Fruit fly (Drosophila melanogaster) whole organism, embryonic: Measurements from ENCODE around the gene Ing3.

Experiments used
- ATbp ChIP-seq: fragments of 200-800 bp; sonication (Bioruptor generic); optimal IDR thresholded peaks from 2 replicates; lab custom pipeline; 2017; ENCODE audit warnings: missing biosample characterization, mild to moderate bottlenecking, missing genetic modification characterization, missing genetic modification reagents
- Atf-2 ChIP-seq: fragments of 200-800 bp; sonication (Bioruptor generic); optimal IDR thresholded peaks from 2 replicates; lab custom pipeline; 2016; ENCODE audit warnings: missing biosample characterization, missing genetic modification characterization
- Awh ChIP-seq: fragments of 200-800 bp; sonication (Bioruptor generic); IDR thresholded peaks from 2 replicates; pipeline ENCODE4, ENCODE4 v1.3.6; 2022; ENCODE audit warnings: missing biosample characterization, missing genetic modification characterization
- B-H1 ChIP-seq: fragments of 200-800 bp; sonication (Bioruptor generic); IDR thresholded peaks from 3 replicates; pipeline ENCODE4 v1.3.6; 2022; ENCODE audit warnings: missing biosample characterization, missing genetic modification characterization
- Bteb2 ChIP-seq: fragments of 200-800 bp; sonication (Bioruptor generic); optimal IDR thresholded peaks from 2 replicates; lab custom pipeline; 2016; ENCODE audit warnings: missing biosample characterization, missing genetic modification characterization
- CG10366 ChIP-seq: fragments of 200-800 bp; sonication (Bioruptor generic); IDR thresholded peaks from 2 replicates; pipeline ENCODE4 v1.3.6; 2022; ENCODE audit warnings: missing biosample characterization, missing genetic modification characterization
- CG10543 ChIP-seq: fragments of 200-800 bp; sonication (Bioruptor generic); optimal IDR thresholded peaks from 3 replicates; lab custom pipeline; 2017; ENCODE audit warnings: missing biosample characterization, mild to moderate bottlenecking, missing genetic modification characterization, moderate library complexity
- CG12744 ChIP-seq: fragments of 200-800 bp; sonication (Bioruptor generic); optimal IDR thresholded peaks from 2 replicates; lab custom pipeline; 2016; ENCODE audit warnings: missing biosample characterization, missing genetic modification characterization
- CG12769 ChIP-seq: fragments of 200-800 bp; sonication (Bioruptor generic); optimal IDR thresholded peaks from 2 replicates; lab custom pipeline; 2019; ENCODE audit warnings: missing biosample characterization, mild to moderate bottlenecking, missing genetic modification characterization, moderate library complexity
- CG13894 ChIP-seq: fragments of 200-800 bp; sonication (Bioruptor generic); optimal IDR thresholded peaks from 3 replicates; lab custom pipeline; 2018; ENCODE audit warnings: missing biosample characterization, mild to moderate bottlenecking, missing genetic modification characterization, moderate library complexity
- CG14441 ChIP-seq: fragments of 200-800 bp; sonication (Bioruptor generic); IDR thresholded peaks from 2 replicates; pipeline ENCODE4 v1.3.6; 2022; ENCODE audit warnings: missing biosample characterization, missing genetic modification characterization
- CG14710 ChIP-seq: fragments of 200-800 bp; sonication (Bioruptor generic); optimal IDR thresholded peaks from 3 replicates; lab custom pipeline; 2019; ENCODE audit warnings: missing biosample characterization, mild to moderate bottlenecking, missing genetic modification characterization, moderate library complexity
- CG17186 ChIP-seq: fragments of 200-800 bp; sonication (Bioruptor generic); optimal IDR thresholded peaks from 3 replicates; lab custom pipeline; 2017; ENCODE audit warnings: missing biosample characterization, missing genetic modification reagents, missing genetic modification characterization
- CG18262 ChIP-seq: fragments of 200-800 bp; optimal IDR thresholded peaks from 3 replicates; lab custom pipeline; 2019; ENCODE audit warnings: missing biosample characterization, mild to moderate bottlenecking, missing genetic modification characterization, moderate library complexity
- CG30020 ChIP-seq: fragments of 200-800 bp; optimal IDR thresholded peaks from 2 replicates; lab custom pipeline; 2019; ENCODE audit warnings: missing biosample characterization, mild to moderate bottlenecking, missing genetic modification characterization, moderate library complexity
- CG30431 ChIP-seq: fragments of 200-800 bp; sonication (Bioruptor generic); optimal IDR thresholded peaks from 2 replicates; lab custom pipeline; 2017; ENCODE audit warnings: missing biosample characterization, missing genetic modification characterization
- CG31388 ChIP-seq: fragments of 200-800 bp; sonication (Bioruptor generic); optimal IDR thresholded peaks from 2 replicates; lab custom pipeline; 2016; ENCODE audit warnings: missing biosample characterization, missing genetic modification characterization
- CG5245 ChIP-seq: fragments of 200-800 bp; sonication (Bioruptor generic); optimal IDR thresholded peaks from 3 replicates; lab custom pipeline; 2016; ENCODE audit warnings: missing biosample characterization, missing genetic modification characterization
- CG5953 ChIP-seq: fragments of 200-800 bp; sonication (Bioruptor generic); IDR thresholded peaks from 2 replicates; pipeline ENCODE4 v1.3.6; 2022; ENCODE audit warnings: missing biosample characterization, missing genetic modification characterization
- CG7745 ChIP-seq: fragments of 200-800 bp; sonication (Bioruptor generic); optimal IDR thresholded peaks from 2 replicates; lab custom pipeline; 2018; ENCODE audit warnings: missing biosample characterization, mild to moderate bottlenecking, missing genetic modification characterization, moderate library complexity
- CG9817 ChIP-seq: fragments of 200-800 bp; sonication (Bioruptor generic); optimal IDR thresholded peaks from 2 replicates; lab custom pipeline; 2018; ENCODE audit warnings: missing biosample characterization, mild to moderate bottlenecking, missing genetic modification characterization, moderate library complexity
- CkIIα-i1 ChIP-seq: fragments of 200-800 bp; sonication (Bioruptor generic); IDR thresholded peaks from 2 replicates; pipeline ENCODE4 v1.3.6; 2022; ENCODE audit warnings: missing biosample characterization, missing genetic modification characterization
- Dfd ChIP-seq, 2 experiments: fragments of >200 bp; optimal IDR thresholded peaks; 2 replicates each; lab custom pipeline; 2017; ENCODE audit warnings: missing biosample characterization in 2 of 2, missing genetic modification characterization in 2 of 2
- Gug ChIP-seq: fragments of 200-800 bp; sonication (Bioruptor generic); IDR thresholded peaks from 4 replicates; pipeline ENCODE4 v1.3.6; 2022; ENCODE audit warnings: missing biosample characterization, missing genetic modification characterization
- H15 ChIP-seq: fragments of 200-800 bp; sonication (Bioruptor generic); IDR thresholded peaks from 3 replicates; pipeline ENCODE4 v1.3.6; 2022; ENCODE audit warnings: missing biosample characterization, missing genetic modification characterization
- Hmr ChIP-seq: fragments of 200-800 bp; sonication (Bioruptor generic); optimal IDR thresholded peaks from 3 replicates; lab custom pipeline; 2017; ENCODE audit warnings: mild to moderate bottlenecking, missing biosample characterization, missing genetic modification reagents, missing genetic modification characterization
- PHDP ChIP-seq: fragments of 200-800 bp; sonication (Bioruptor generic); optimal IDR thresholded peaks from 3 replicates; lab custom pipeline; 2018; ENCODE audit warnings: missing biosample characterization, mild to moderate bottlenecking, missing genetic modification characterization, moderate library complexity
- Trl ChIP-seq, 3 experiments: fragments of >200 bp in 2 of 3; fragments of 200-800 bp in 1 of 3; sonication (Bioruptor generic) in 1 of 3; optimal IDR thresholded peaks; 2 replicates in 1 of 3; 3 replicates in 2 of 3; lab custom pipeline; 2016 to 2017; ENCODE audit warnings: missing biosample characterization in 1 of 3, missing genetic modification characterization in 1 of 3
- Xrp1 ChIP-seq: fragments of 200-800 bp; sonication (Bioruptor generic); IDR thresholded peaks from 2 replicates; pipeline ENCODE4 v1.3.6; 2022; ENCODE audit warnings: missing biosample characterization, missing genetic modification characterization
- bab2 ChIP-seq: fragments of 200-800 bp; sonication (Bioruptor generic); optimal IDR thresholded peaks from 2 replicates; lab custom pipeline; 2016; ENCODE audit warnings: missing biosample characterization, missing genetic modification characterization
- chif ChIP-seq, 2 experiments: fragments of 200-800 bp; sonication (Bioruptor generic); optimal IDR thresholded peaks; 3 replicates each; lab custom pipeline; 2016; ENCODE audit warnings: missing biosample characterization in 2 of 2, missing genetic modification characterization in 2 of 2
- chinmo ChIP-seq: fragments of 200-800 bp; sonication (Bioruptor generic); IDR thresholded peaks from 4 replicates; pipeline ENCODE4 v1.3.6; 2022; ENCODE audit warnings: missing biosample characterization, missing genetic modification characterization; ENCODE audit not compliant: partially characterized antibody
- chm ChIP-seq: fragments of 200-800 bp; sonication (Bioruptor generic); IDR thresholded peaks from 2 replicates; pipeline ENCODE4 v1.3.6; 2022; ENCODE audit warnings: missing biosample characterization, missing genetic modification characterization
- ftz-f1 ChIP-seq: fragments of 200-800 bp; sonication (Bioruptor generic); optimal IDR thresholded peaks from 2 replicates; lab custom pipeline; 2016; ENCODE audit warnings: missing biosample characterization, missing genetic modification characterization
- gcm2 ChIP-seq: fragments of 200-800 bp; sonication (Bioruptor generic); optimal IDR thresholded peaks from 2 replicates; lab custom pipeline; 2016; ENCODE audit warnings: missing biosample characterization, missing genetic modification characterization
- h ChIP-seq: fragments of >200 bp; optimal IDR thresholded peaks from 2 replicates; lab custom pipeline; 2017
- hkb ChIP-seq, 2 experiments: fragments of 200-800 bp in 1 of 2; fragments of >200 bp in 1 of 2; sonication (Bioruptor generic) in 1 of 2; IDR thresholded peaks in 1 of 2; optimal IDR thresholded peaks in 1 of 2; 2 replicates each; pipeline versions ENCODE4 v1.3.6 to Lab custom; 2017 to 2022; ENCODE audit warnings: missing biosample characterization in 1 of 2, missing genetic modification characterization in 1 of 2
- insv ChIP-seq, 2 experiments: fragments of 200-800 bp; sonication (Bioruptor generic); optimal IDR thresholded peaks; 3 replicates each; lab custom pipeline; 2016 to 2018; ENCODE audit warnings: missing biosample characterization in 2 of 2, missing genetic modification characterization in 2 of 2
- kni ChIP-seq: fragments of 200-800 bp; sonication (Bioruptor generic); optimal IDR thresholded peaks from 3 replicates; lab custom pipeline; 2017; ENCODE audit warnings: mild to moderate bottlenecking, missing biosample characterization, missing genetic modification reagents, missing genetic modification characterization
- lab ChIP-seq: fragments of 200-800 bp; sonication (Bioruptor generic); optimal IDR thresholded peaks from 3 replicates; lab custom pipeline; 2017; ENCODE audit warnings: missing biosample characterization, missing genetic modification characterization, mild to moderate bottlenecking, moderate library complexity, missing genetic modification reagents
- lov ChIP-seq, 2 experiments: fragments of 200-800 bp in 1 of 2; fragments of >200 bp in 1 of 2; sonication (Bioruptor generic) in 1 of 2; IDR thresholded peaks in 1 of 2; optimal IDR thresholded peaks in 1 of 2; 2 replicates in 1 of 2; 3 replicates in 1 of 2; pipeline versions ENCODE4 v1.3.6 to Lab custom; 2017 to 2022; ENCODE audit warnings: missing biosample characterization in 1 of 2, missing genetic modification characterization in 1 of 2
- peb ChIP-seq: fragments of 200-800 bp; sonication (Bioruptor generic); IDR thresholded peaks from 2 replicates; pipeline ENCODE4 v1.3.6; 2022; ENCODE audit warnings: missing biosample characterization, missing genetic modification characterization
- ro ChIP-seq: fragments of 200-800 bp; sonication (Bioruptor generic); IDR thresholded peaks from 2 replicates; pipeline ENCODE4 v1.3.6; 2022; ENCODE audit warnings: missing biosample characterization, missing genetic modification characterization
- sd ChIP-seq: fragments of 200-800 bp; sonication (Bioruptor generic); optimal IDR thresholded peaks from 3 replicates; lab custom pipeline; 2018; ENCODE audit warnings: missing biosample characterization, mild to moderate bottlenecking, missing genetic modification characterization, moderate library complexity
- shn ChIP-seq: fragments of 200-800 bp; sonication (Bioruptor generic); optimal IDR thresholded peaks from 3 replicates; lab custom pipeline; 2016; ENCODE audit warnings: missing biosample characterization, missing genetic modification characterization
- stc ChIP-seq: fragments of 200-800 bp; sonication (Bioruptor generic); IDR thresholded peaks from 2 replicates; pipeline ENCODE4 v1.3.6; 2022; ENCODE audit warnings: missing biosample characterization, missing genetic modification characterization
- tio ChIP-seq: fragments of 200-800 bp; sonication (Bioruptor generic); optimal IDR thresholded peaks from 2 replicates; lab custom pipeline; 2017; ENCODE audit warnings: missing biosample characterization, missing genetic modification characterization, inconsistent platforms
- wdn ChIP-seq: fragments of 200-800 bp; sonication (Bioruptor generic); IDR thresholded peaks from 2 replicates; pipeline ENCODE4 v1.3.6; 2022; ENCODE audit warnings: missing biosample characterization, missing genetic modification characterization
- z ChIP-seq: fragments of 200-800 bp; sonication (Bioruptor generic); IDR thresholded peaks from 3 replicates; pipeline ENCODE4 v1.3.6; 2022; ENCODE audit warnings: missing biosample characterization, missing genetic modification characterization
- zen ChIP-seq: fragments of 200-800 bp; sonication (Bioruptor generic); optimal IDR thresholded peaks from 3 replicates; lab custom pipeline; 2018; ENCODE audit warnings: missing biosample characterization, mild to moderate bottlenecking, missing genetic modification characterization, moderate library complexity

The Ing3 gene

dm6 chrX:18645720-18646213 is 7.1 kb downstream of the Ing3 start (continued):
- peak; percentile 7 for TF ChIP-seq shn (GFP tag; lab: Kevin White, UChicago)
- peak; percentile 39 for TF ChIP-seq CG5245 (GFP tag; lab: Kevin White, UChicago)
- TF ChIP-seq Xrp1 (GFP tag; lab: Robert Waterston, UW) = peak; percentile 66
- TF ChIP-seq tio (GFP tag; lab: Kevin White, UChicago) = no peak
- TF ChIP-seq CG14710 = peak; percentile 59
- no peak for TF ChIP-seq CG12744 (GFP tag; lab: Kevin White, UChicago)
- no peak for TF ChIP-seq chinmo (GFP tag; lab: Robert Waterston, UW)
- no peak for TF ChIP-seq Awh
- TF ChIP-seq stc (GFP tag; lab: Robert Waterston, UW) = 0 out of 2 replicates have a peak, but pooled peaks have one; percentile 36
- TF ChIP-seq H15 (GFP tag; lab: Robert Waterston, UW) = peak; percentile 47; the same call in 1 of the 3 replicates
- no peak for TF ChIP-seq peb (GFP tag; lab: Robert Waterston, UW)
- TF ChIP-seq lov (optimal IDR thresholded peaks at IDR 0.05; lab: Kevin White, UChicago) = no peak
- no peak for TF ChIP-seq lov (GFP tag; IDR thresholded peaks at IDR 0.05; lab: Robert Waterston, UW)
- TF ChIP-seq ATbp (GFP tag; lab: Kevin White, UChicago) = peak; percentile 58
- no peak for TF ChIP-seq sd (tag; lab: Kevin White, UChicago)
- no peak for TF ChIP-seq CG31388 (GFP tag; lab: Kevin White, UChicago)
- peak; percentile 54 for TF ChIP-seq PHDP
- peak; percentile 6 for TF ChIP-seq kni (GFP tag; lab: Kevin White, UChicago)
- TF ChIP-seq Trl (optimal IDR thresholded peaks at IDR 0.05; lab: Kevin White, UChicago) = no peak
- TF ChIP-seq Trl (GFP tag; optimal IDR thresholded peaks at IDR 0.05; lab: Kevin White, UChicago) = peak; percentile 31
- no peak for TF ChIP-seq gcm2 (GFP tag; lab: Kevin White, UChicago)
- no peak for TF ChIP-seq CG5953
- peak; percentile 53 for TF ChIP-seq CG30431 (GFP tag; lab: Kevin White, UChicago)
- no peak for TF ChIP-seq ro (GFP tag; lab: Robert Waterston, UW)
- TF ChIP-seq CG9817 (tag; lab: Kevin White, UChicago) = peak; percentile 47
- TF ChIP-seq CG14441 (GFP tag; lab: Robert Waterston, UW) = peak; percentile 21; the same call in 1 of the 2 replicates
- TF ChIP-seq insv (GFP tag; optimal IDR thresholded peaks at IDR 0.05; lab: Kevin White, UChicago) = no peak
- TF ChIP-seq Atf-2 (GFP tag; lab: Kevin White, UChicago) = peak; percentile 21
- no peak for TF ChIP-seq CG17186 (GFP tag; lab: Kevin White, UChicago)
- TF ChIP-seq lab (GFP tag; lab: Kevin White, UChicago) = peak; percentile 84
- peak; percentile 24; the same call in 1 of the 4 replicates for TF ChIP-seq Gug (GFP tag; lab: Robert Waterston, UW)
- TF ChIP-seq CG18262 (tag; lab: Kevin White, UChicago) = peak; percentile 71
- TF ChIP-seq wdn = no peak
- no peak for TF ChIP-seq B-H1 (GFP tag; lab: Robert Waterston, UW)
- peak; percentile 22 for TF ChIP-seq CG10543
- TF ChIP-seq CG12769 = peak; percentile 54
- peak; percentile 60 for TF ChIP-seq CG13894 (tag; lab: Kevin White, UChicago)
- TF ChIP-seq chif (GFP tag; optimal IDR thresholded peaks at IDR 0.05; lab: Kevin White, UChicago) = peak; percentile 37 to 65
- no peak for TF ChIP-seq CG30020 (tag; lab: Kevin White, UChicago)
- TF ChIP-seq ftz-f1 = no peak
- TF ChIP-seq h (lab: Kevin White, UChicago) = no peak
- no peak for TF ChIP-seq z (GFP tag; lab: Robert Waterston, UW)
- no peak for TF ChIP-seq zen (tag; lab: Kevin White, UChicago)
- peak; percentile 41 for TF ChIP-seq CG10366 (GFP tag; lab: Robert Waterston, UW)
- no peak for TF ChIP-seq CkIIα-i1 (GFP tag; lab: Robert Waterston, UW)
- TF ChIP-seq chm = no peak
- TF ChIP-seq Dfd (GFP tag; optimal IDR thresholded peaks at IDR 0.05; lab: Kevin White, UChicago) = no peak
- no peak for TF ChIP-seq Bteb2 (GFP tag; lab: Kevin White, UChicago)
- TF ChIP-seq bab2 (GFP tag; lab: Kevin White, UChicago) = peak; percentile 34
- TF ChIP-seq CG7745 (tag; lab: Kevin White, UChicago) = no peak
- TF ChIP-seq Hmr (GFP tag; lab: Kevin White, UChicago) = peak; percentile 55
- TF ChIP-seq hkb (optimal IDR thresholded peaks at IDR 0.05; lab: Kevin White, UChicago) = no peak
- peak; percentile 72 for TF ChIP-seq hkb (GFP tag; IDR thresholded peaks at IDR 0.05; lab: Robert Waterston, UW)
